Worm (Caenorhabditis elegans) whole organism, young adult: ENCODE measurements around the gene ugt-23.
A peak's percentile ranks its signal among the peaks of the same experiment; 100 is the strongest.

Experiments used
- F39B2.1 ChIP-seq: fragments of 200-800 bp; sonication (Bioruptor generic); IDR thresholded peaks from 2 replicates; pipeline ENCODE4 v1.3.6; 2022; ENCODE audit warnings: missing genetic modification reagents, missing genetic modification characterization, missing compliant biosample characterization
- F57A8.1 ChIP-seq: fragments of 200-800 bp; sonication (Bioruptor generic); optimal IDR thresholded peaks from 2 replicates; lab custom pipeline; 2018; ENCODE audit warnings: mild to moderate bottlenecking, missing genetic modification characterization, moderate library complexity, missing compliant biosample characterization
- ceh-27 ChIP-seq: fragments of 200-800 bp; sonication (Bioruptor generic); optimal IDR thresholded peaks from 2 replicates; lab custom pipeline; 2018; ENCODE audit warnings: mild to moderate bottlenecking, missing genetic modification characterization, moderate library complexity, missing compliant biosample characterization
- him-1 ChIP-seq: sonication (generic microtip); optimal IDR thresholded peaks from 2 replicates; lab custom pipeline; 2016; ENCODE audit warnings: missing genotype, missing genetic modification reagents, missing genetic modification characterization, missing compliant biosample characterization
- nhr-179 ChIP-seq: sonication (generic microtip); optimal IDR thresholded peaks from 2 replicates; lab custom pipeline; 2016; ENCODE audit warnings: mild to moderate bottlenecking, missing genetic modification characterization, missing compliant biosample characterization
- sdz-38 ChIP-seq: sonication (generic microtip); optimal IDR thresholded peaks from 2 replicates; lab custom pipeline; 2016; ENCODE audit warnings: missing genotype, missing genetic modification characterization, missing compliant biosample characterization
- somi-1 ChIP-seq: fragments of 200-800 bp; sonication (Bioruptor generic); optimal IDR thresholded peaks from 2 replicates; lab custom pipeline; 2018; ENCODE audit warnings: mild to moderate bottlenecking, missing genetic modification characterization, missing compliant biosample characterization
- unc-62 ChIP-seq: fragments of 150-350 bp; optimal IDR thresholded peaks from 2 replicates; lab custom pipeline; 2014; ENCODE audit warnings: missing biosample characterization, missing genetic modification reagents, missing genetic modification characterization

DNA sequence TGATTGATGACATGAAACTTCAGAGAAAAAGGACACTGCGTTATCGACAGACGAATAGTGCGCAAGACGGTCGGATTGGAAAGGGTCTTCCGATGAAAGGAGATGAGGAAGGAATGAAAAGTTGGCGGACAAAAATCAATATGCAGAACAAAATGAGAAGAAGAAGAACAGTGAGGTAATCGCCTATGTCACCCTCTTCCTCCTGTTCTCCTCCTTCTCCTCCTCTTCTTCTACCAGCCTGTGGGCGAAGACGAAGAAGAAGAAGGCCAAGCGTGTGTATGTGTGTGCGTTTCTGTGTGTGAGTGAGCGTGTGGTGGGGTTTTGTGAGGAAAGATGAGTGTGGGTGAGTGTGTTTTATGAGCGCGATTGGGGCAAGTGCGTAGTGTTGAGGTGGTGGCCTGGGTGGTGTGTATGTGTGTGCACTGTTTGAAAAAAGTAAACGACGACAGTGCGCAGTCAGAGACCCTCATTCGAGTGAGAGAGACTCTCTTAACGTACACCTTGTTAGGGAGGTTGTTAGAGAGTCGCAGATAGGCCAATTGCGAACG is 7.3 kb upstream of the ugt-23 start, which contains the start of gene tsp-21:
- TF ChIP-seq sdz-38 (no peak), ceh-27 (GFP tag; lab: Kevin White, UChicago) (peak; percentile 89), somi-1 (GFP tag; lab: Kevin White, UChicago) (peak; percentile 11), him-1 (tag; lab: Kevin White, UChicago) (no peak), nhr-179 (tag; lab: Kevin White, UChicago) (no peak), unc-62 (GFP tag; lab: Kevin White, UChicago) (no peak), F57A8.1 (GFP tag; lab: Kevin White, UChicago) (peak; percentile 27), F39B2.1 (GFP tag; lab: Robert Waterston, UW) (no peak)
